Fruit fly (Drosophila melanogaster) whole organism, embryonic: ENCODE data around the gene CG15717.
A peak's percentile ranks its signal among the peaks of the same experiment; 100 is the strongest.

Experiments
- Adf1 ChIP-seq: fragments of 200-800 bp; sonication (Bioruptor generic); IDR thresholded peaks from 2 replicates; pipeline ENCODE4 v1.3.6; 2022; ENCODE audit warnings: missing biosample characterization, missing genetic modification characterization
- Bdp1 ChIP-seq: fragments of 200-800 bp; sonication (Bioruptor generic); optimal IDR thresholded peaks from 3 replicates; lab custom pipeline; 2016; ENCODE audit warnings: missing biosample characterization, missing genetic modification characterization
- Bgb ChIP-seq: fragments of 200-800 bp; sonication (Bioruptor generic); IDR thresholded peaks from 2 replicates; pipeline ENCODE4 v1.3.6; 2022; ENCODE audit warnings: missing biosample characterization, missing genetic modification characterization; ENCODE audit not compliant: partially characterized antibody
- CG11695 ChIP-seq: fragments of 200-800 bp; sonication (Bioruptor generic); IDR thresholded peaks from 3 replicates; pipeline ENCODE4 v1.3.6; 2022; ENCODE audit warnings: missing biosample characterization, missing genetic modification characterization
- CG12104 ChIP-seq: fragments of 200-800 bp; sonication (Bioruptor generic); optimal IDR thresholded peaks from 3 replicates; lab custom pipeline; 2016; ENCODE audit warnings: missing biosample characterization, missing genetic modification characterization
- CG13287 ChIP-seq: fragments of 200-800 bp; sonication (Bioruptor generic); IDR thresholded peaks from 2 replicates; pipeline ENCODE4 v1.3.6; 2022; ENCODE audit warnings: missing biosample characterization, missing genetic modification characterization; ENCODE audit not compliant: partially characterized antibody
- CG14710 ChIP-seq: fragments of 200-800 bp; sonication (Bioruptor generic); optimal IDR thresholded peaks from 3 replicates; lab custom pipeline; 2019; ENCODE audit warnings: missing biosample characterization, mild to moderate bottlenecking, missing genetic modification characterization, moderate library complexity
- CG14860 ChIP-seq: fragments of 200-800 bp; sonication (Bioruptor generic); IDR thresholded peaks from 3 replicates; pipeline ENCODE4 v1.3.6; 2022; ENCODE audit warnings: missing biosample characterization, missing genetic modification characterization; ENCODE audit not compliant: partially characterized antibody
- CG14965 ChIP-seq: fragments of 200-800 bp; sonication (Bioruptor generic); optimal IDR thresholded peaks from 2 replicates; lab custom pipeline; 2016; ENCODE audit warnings: missing biosample characterization, missing genetic modification characterization, borderline replicate concordance
- CG15514 ChIP-seq: fragments of 200-800 bp; sonication (Bioruptor generic); optimal IDR thresholded peaks from 3 replicates; lab custom pipeline; 2017; ENCODE audit warnings: missing biosample characterization, missing genetic modification characterization, mild to moderate bottlenecking, moderate library complexity, missing genetic modification reagents
- CG15601 ChIP-seq: fragments of 200-800 bp; sonication (Bioruptor generic); optimal IDR thresholded peaks from 3 replicates; lab custom pipeline; 2019; ENCODE audit warnings: missing biosample characterization, mild to moderate bottlenecking, missing genetic modification characterization, moderate library complexity
- CG2129 ChIP-seq: fragments of 200-800 bp; sonication (Bioruptor generic); IDR thresholded peaks from 2 replicates; pipeline ENCODE4 v1.3.6; 2022; ENCODE audit warnings: missing biosample characterization, missing genetic modification characterization; ENCODE audit not compliant: partially characterized antibody
- CG34224 ChIP-seq: fragments of 200-800 bp; sonication (Bioruptor generic); IDR thresholded peaks from 3 replicates; pipeline ENCODE4 v1.3.6; 2022; ENCODE audit warnings: missing biosample characterization, missing genetic modification characterization; ENCODE audit not compliant: partially characterized antibody
- CG4360 ChIP-seq: fragments of 200-800 bp; sonication (Bioruptor generic); IDR thresholded peaks from 2 replicates; pipeline ENCODE4 v1.3.6; 2022; ENCODE audit warnings: missing biosample characterization, missing genetic modification characterization
- CG4617 ChIP-seq: fragments of 200-800 bp; sonication (Bioruptor generic); optimal IDR thresholded peaks from 3 replicates; lab custom pipeline; 2016; ENCODE audit warnings: missing biosample characterization, missing genetic modification characterization, borderline replicate concordance
- CG7372 ChIP-seq: fragments of 200-800 bp; sonication (Bioruptor generic); IDR thresholded peaks from 2 replicates; pipeline ENCODE4 v1.3.6; 2022; ENCODE audit warnings: missing biosample characterization, missing genetic modification characterization
- CG8290 ChIP-seq, 3 experiments: fragments of 200-800 bp; sonication (Bioruptor generic); optimal IDR thresholded peaks; 2 replicates each; lab custom pipeline; 2016 to 2019; ENCODE audit warnings: missing biosample characterization in 3 of 3, missing genetic modification characterization in 3 of 3, mild to moderate bottlenecking in 2 of 3, moderate library complexity in 1 of 3
- CHES-1-like ChIP-seq: fragments of 200-800 bp; sonication (Bioruptor generic); optimal IDR thresholded peaks from 2 replicates; lab custom pipeline; 2016; ENCODE audit warnings: missing biosample characterization, missing genetic modification characterization
- Chrac-16 ChIP-seq: fragments of 200-800 bp; sonication (Bioruptor generic); optimal IDR thresholded peaks from 3 replicates; lab custom pipeline; 2016; ENCODE audit warnings: missing biosample characterization, missing genetic modification characterization
- Dad ChIP-seq: fragments of 200-800 bp; sonication (Bioruptor generic); optimal IDR thresholded peaks from 3 replicates; lab custom pipeline; 2016; ENCODE audit warnings: missing biosample characterization, missing genetic modification characterization
- Dfd ChIP-seq, 2 experiments: fragments of >200 bp; optimal IDR thresholded peaks; 2 replicates each; lab custom pipeline; 2017; ENCODE audit warnings: missing biosample characterization in 2 of 2, missing genetic modification characterization in 2 of 2
- Dref ChIP-seq: fragments of 200-800 bp; sonication (Bioruptor generic); IDR thresholded peaks from 2 replicates; pipeline ENCODE4 v1.3.6; 2022; ENCODE audit warnings: missing biosample characterization, missing genetic modification characterization
- Ets65A ChIP-seq: fragments of 200-800 bp; sonication (Bioruptor generic); peaks from one replicate; lab custom pipeline; 2016; ENCODE audit warnings: missing biosample characterization, missing genetic modification characterization
- HmgD ChIP-seq: fragments of 200-800 bp; sonication (Bioruptor generic); optimal IDR thresholded peaks from 3 replicates; lab custom pipeline; 2016; ENCODE audit warnings: missing biosample characterization, missing genetic modification characterization
- Hr39 ChIP-seq: fragments of >200 bp; optimal IDR thresholded peaks from 2 replicates; lab custom pipeline; 2017
- Med ChIP-seq: fragments of 200-800 bp; sonication (Bioruptor generic); peaks from one replicate; lab custom pipeline; 2016; ENCODE audit warnings: missing biosample characterization, missing genetic modification characterization, mild to moderate bottlenecking, inconsistent platforms, moderate library complexity
- Opbp ChIP-seq: fragments of 200-800 bp; sonication (Bioruptor generic); IDR thresholded peaks from 3 replicates; pipeline ENCODE4 v1.3.6; 2022; ENCODE audit warnings: missing biosample characterization, missing genetic modification characterization; ENCODE audit not compliant: partially characterized antibody
- Pdp1 ChIP-seq, 2 experiments: fragments of 200-800 bp; sonication (Bioruptor generic); optimal IDR thresholded peaks; 3 replicates each; lab custom pipeline; 2016; ENCODE audit warnings: missing biosample characterization in 2 of 2, missing genetic modification characterization in 2 of 2, mild to moderate bottlenecking in 1 of 2, moderate library complexity in 1 of 2
- Scr ChIP-seq: fragments of 200-800 bp; sonication (Bioruptor generic); IDR thresholded peaks from 2 replicates; pipeline ENCODE4 v1.3.6; 2022; ENCODE audit warnings: missing biosample characterization, missing genetic modification characterization; ENCODE audit not compliant: partially characterized antibody
- Sry-δ ChIP-seq: fragments of 200-800 bp; sonication (Bioruptor generic); optimal IDR thresholded peaks from 2 replicates; lab custom pipeline; 2016; ENCODE audit warnings: missing biosample characterization, missing genetic modification characterization
- Trl ChIP-seq, 3 experiments: fragments of >200 bp in 2 of 3; fragments of 200-800 bp in 1 of 3; sonication (Bioruptor generic) in 1 of 3; optimal IDR thresholded peaks; 2 replicates in 1 of 3; 3 replicates in 2 of 3; lab custom pipeline; 2016 to 2017; ENCODE audit warnings: missing biosample characterization in 1 of 3, missing genetic modification characterization in 1 of 3
- amos ChIP-seq: fragments of 200-800 bp; sonication (Bioruptor generic); IDR thresholded peaks from 2 replicates; pipeline ENCODE4 v1.3.6; 2022; ENCODE audit warnings: missing biosample characterization, missing genetic modification characterization; ENCODE audit not compliant: partially characterized antibody
- ase ChIP-seq: fragments of 200-800 bp; sonication (Bioruptor generic); IDR thresholded peaks from 3 replicates; pipeline ENCODE4 v1.3.6; 2022; ENCODE audit warnings: missing biosample characterization, missing genetic modification characterization
- bbx ChIP-seq: fragments of 200-800 bp; sonication (Bioruptor generic); IDR thresholded peaks from 2 replicates; pipeline ENCODE4 v1.3.6; 2022; ENCODE audit warnings: missing biosample characterization, missing genetic modification characterization; ENCODE audit not compliant: partially characterized antibody
- cato ChIP-seq: fragments of 200-800 bp; sonication (Bioruptor generic); optimal IDR thresholded peaks from 2 replicates; lab custom pipeline; 2016; ENCODE audit warnings: missing biosample characterization, missing genetic modification characterization, borderline replicate concordance
- chinmo ChIP-seq: fragments of 200-800 bp; sonication (Bioruptor generic); IDR thresholded peaks from 4 replicates; pipeline ENCODE4 v1.3.6; 2022; ENCODE audit warnings: missing biosample characterization, missing genetic modification characterization; ENCODE audit not compliant: partially characterized antibody
- ham ChIP-seq: fragments of 200-800 bp; sonication (Bioruptor generic); IDR thresholded peaks from 2 replicates; pipeline ENCODE4 v1.3.6; 2022; ENCODE audit warnings: missing biosample characterization, missing genetic modification characterization
- hb ChIP-seq: fragments of 200-800 bp; sonication (Bioruptor generic); IDR thresholded peaks from 3 replicates; pipeline ENCODE4 v1.3.6; 2022; ENCODE audit warnings: missing biosample characterization, missing genetic modification characterization; ENCODE audit not compliant: partially characterized antibody
- hbn ChIP-seq: fragments of 200-800 bp; sonication (Bioruptor generic); IDR thresholded peaks from 2 replicates; pipeline ENCODE4 v1.3.6; 2022; ENCODE audit warnings: missing biosample characterization, missing genetic modification characterization; ENCODE audit not compliant: partially characterized antibody
- klu ChIP-seq: fragments of 200-800 bp; sonication (Bioruptor generic); IDR thresholded peaks from 2 replicates; pipeline ENCODE4 v1.3.6; 2022; ENCODE audit warnings: missing biosample characterization, missing genetic modification characterization
- nau ChIP-seq: fragments of 200-800 bp; sonication (Bioruptor generic); optimal IDR thresholded peaks from 3 replicates; lab custom pipeline; 2017; ENCODE audit warnings: missing biosample characterization, mild to moderate bottlenecking, missing genetic modification characterization, missing genetic modification reagents
- salm ChIP-seq: fragments of 200-800 bp; sonication (Bioruptor generic); optimal IDR thresholded peaks from 2 replicates; lab custom pipeline; 2018; ENCODE audit warnings: missing biosample characterization, mild to moderate bottlenecking, missing genetic modification characterization
- schlank ChIP-seq: fragments of 200-800 bp; sonication (Bioruptor generic); optimal IDR thresholded peaks from 2 replicates; lab custom pipeline; 2018; ENCODE audit warnings: missing biosample characterization, mild to moderate bottlenecking, missing genetic modification characterization
- sd ChIP-seq: fragments of 200-800 bp; sonication (Bioruptor generic); optimal IDR thresholded peaks from 3 replicates; lab custom pipeline; 2018; ENCODE audit warnings: missing biosample characterization, mild to moderate bottlenecking, missing genetic modification characterization, moderate library complexity
- sna ChIP-seq: fragments of 200-800 bp; sonication (Bioruptor generic); IDR thresholded peaks from 2 replicates; pipeline ENCODE4 v1.3.6; 2022; ENCODE audit warnings: missing biosample characterization, missing genetic modification characterization; ENCODE audit not compliant: partially characterized antibody
- vnd ChIP-seq: fragments of 200-800 bp; sonication (Bioruptor generic); IDR thresholded peaks from 3 replicates; pipeline ENCODE4 v1.3.6; 2022; ENCODE audit warnings: missing biosample characterization, missing genetic modification characterization; ENCODE audit not compliant: partially characterized antibody
- vvl ChIP-seq: fragments of 200-800 bp; sonication (Bioruptor generic); IDR thresholded peaks from 2 replicates; pipeline ENCODE4 v1.3.6; 2022; ENCODE audit warnings: missing biosample characterization, missing genetic modification characterization

Gene CG15717

DNA sequence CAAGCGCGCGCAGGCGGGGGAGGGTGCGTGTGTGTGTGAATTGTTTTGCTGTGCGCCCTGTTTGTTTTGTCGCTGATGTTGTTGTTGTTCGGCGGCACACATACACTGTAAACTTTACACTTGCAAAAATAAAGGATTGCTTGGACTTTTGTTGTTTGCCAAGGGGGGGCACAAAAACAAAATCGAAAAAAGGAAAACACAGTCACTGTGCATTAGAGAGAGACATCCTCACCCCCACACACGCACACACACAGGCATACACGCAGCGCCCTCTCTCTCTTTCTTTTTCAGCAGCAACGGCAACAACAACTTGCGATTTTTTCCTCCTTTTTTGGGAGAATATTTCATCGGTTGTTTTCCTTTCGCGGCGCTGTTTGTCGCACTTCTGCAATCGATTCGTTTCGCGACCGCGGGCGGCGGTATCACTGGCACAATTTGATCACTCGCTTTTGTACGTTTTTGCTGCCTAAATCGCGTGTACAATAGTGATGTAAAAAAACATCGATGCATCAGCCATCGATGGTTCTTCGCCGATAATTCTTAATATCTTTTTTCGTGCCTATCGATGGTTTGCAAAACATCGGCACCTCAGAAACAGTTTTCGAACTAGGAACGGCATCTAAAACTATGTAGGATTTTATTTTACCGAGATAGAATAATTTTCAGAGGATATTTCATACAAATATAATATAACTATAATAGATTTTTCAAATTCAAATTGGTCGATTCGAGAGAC, 38.7 kb upstream of the CG15717 start, which contains the start of gene hep (continued):
- TF ChIP-seq Hr39 (lab: Kevin White, UChicago) (no peak), CG8290 (GFP tag; optimal IDR thresholded peaks at IDR 0.05; lab: Kevin White, UChicago) (no peak), CG8290 (tag; optimal IDR thresholded peaks at IDR 0.05; lab: Kevin White, UChicago) (peak in 1 of 2 experiments; percentile 37), chinmo (GFP tag; lab: Robert Waterston, UW) (peak; percentile 95), Trl (optimal IDR thresholded peaks at IDR 0.05; lab: Kevin White, UChicago) (peak; percentile 45 to 77), Trl (GFP tag; optimal IDR thresholded peaks at IDR 0.05; lab: Kevin White, UChicago) (no peak), vvl (GFP tag; lab: Robert Waterston, UW) (no peak), Dfd (GFP tag; optimal IDR thresholded peaks at IDR 0.05; lab: Kevin White, UChicago) (no peak), amos (peak; percentile 95), ase (GFP tag; lab: Robert Waterston, UW) (no peak), Opbp (peak; percentile 93), salm (no peak), CG15601 (tag; lab: Kevin White, UChicago) (no peak), schlank (tag; lab: Kevin White, UChicago) (no peak), CG2129 (peak; percentile 57), CG12104 (no peak), Chrac-16 (no peak), CG14860 (GFP tag; lab: Robert Waterston, UW) (peak; percentile 77), CG14710 (tag; lab: Kevin White, UChicago) (no peak), Sry-δ (peak; percentile 82), nau (GFP tag; lab: Kevin White, UChicago) (peak; percentile 8), CG11695 (GFP tag; lab: Robert Waterston, UW) (no peak), CG4617 (GFP tag; lab: Kevin White, UChicago) (peak; percentile 82), Bdp1 (GFP tag; lab: Kevin White, UChicago) (no peak), CG7372 (GFP tag; lab: Robert Waterston, UW) (no peak), Med (GFP tag; lab: Kevin White, UChicago) (peak; percentile 17), Adf1 (GFP tag; lab: Robert Waterston, UW) (0 out of 2 replicates have a peak, but pooled peaks have one; percentile 29), Dad (GFP tag; lab: Kevin White, UChicago) (no peak), Dref (peak; percentile 84), Bgb (GFP tag; lab: Robert Waterston, UW) (peak; percentile 86), sd (tag; lab: Kevin White, UChicago) (no peak), klu (peak; percentile 56; the same call in 1 of the 2 replicates), CHES-1-like (GFP tag; lab: Kevin White, UChicago) (no peak), sna (GFP tag; lab: Robert Waterston, UW) (peak; percentile 10; the same call in 1 of the 2 replicates), Pdp1 (GFP tag; optimal IDR thresholded peaks at IDR 0.05; lab: Kevin White, UChicago) (peak in 1 of 2 experiments; percentile 29), hbn (peak; percentile 72), ham (GFP tag; lab: Robert Waterston, UW) (no peak), cato (GFP tag; lab: Kevin White, UChicago) (no peak), CG15514 (peak; percentile 20), HmgD (no peak), Scr (peak; percentile 82), CG14965 (GFP tag; lab: Kevin White, UChicago) (no peak), vnd (peak; percentile 85), CG4360 (peak; percentile 89), CG13287 (peak; percentile 75), Ets65A (peak; percentile 54), hb (GFP tag; lab: Robert Waterston, UW) (peak; percentile 86), bbx (GFP tag; lab: Robert Waterston, UW) (peak; percentile 89), CG34224 (GFP tag; lab: Robert Waterston, UW) (peak; percentile 54)
